Worm (Caenorhabditis elegans) whole organism, L1 larva: ENCODE measurements around the gene C49F8.14.
A peak's percentile ranks its signal among the peaks of the same experiment; 100 is the strongest.

Experiments used
- C34B4.2 ChIP-seq: sonication (generic microtip); optimal IDR thresholded peaks from 2 replicates; lab custom pipeline; 2017; ENCODE audit warnings: mild to moderate bottlenecking, missing genetic modification characterization, missing compliant biosample characterization
- Y116A8C.19 ChIP-seq: sonication (generic microtip); optimal IDR thresholded peaks from 2 replicates; lab custom pipeline; 2016; ENCODE audit warnings: missing compliant biosample characterization, missing genetic modification characterization, borderline replicate concordance
- aha-1 ChIP-seq: fragments of 150-350 bp; optimal IDR thresholded peaks from 2 replicates; lab custom pipeline; 2014; ENCODE audit warnings: missing biosample characterization, missing genetic modification characterization
- aly-2 ChIP-seq: fragments of 150-350 bp; optimal IDR thresholded peaks from 2 replicates; lab custom pipeline; 2014; ENCODE audit warnings: missing biosample characterization, missing genetic modification characterization
- ama-1 ChIP-seq: fragments of 150-350 bp; optimal IDR thresholded peaks from 2 replicates; lab custom pipeline; 2014
- blmp-1 ChIP-seq: fragments of 150-350 bp; optimal IDR thresholded peaks from 2 replicates; lab custom pipeline; 2014; ENCODE audit warnings: missing biosample characterization, missing genetic modification characterization
- ceh-63 ChIP-seq: fragments of 200-800 bp; sonication (Bioruptor generic); optimal IDR thresholded peaks from 2 replicates; lab custom pipeline; 2018; ENCODE audit warnings: mild to moderate bottlenecking, missing genetic modification characterization, missing compliant biosample characterization
- ceh-8 ChIP-seq: fragments of 200-800 bp; sonication (Bioruptor generic); optimal IDR thresholded peaks from 2 replicates; lab custom pipeline; 2018; ENCODE audit warnings: mild to moderate bottlenecking, missing genetic modification characterization, moderate library complexity, missing compliant biosample characterization
- ceh-88 ChIP-seq: fragments of 200-800 bp; sonication (Bioruptor generic); IDR thresholded peaks from 2 replicates; pipeline ENCODE4 v1.3.6; 2022; ENCODE audit warnings: missing genetic modification characterization, missing compliant biosample characterization
- dpl-1 ChIP-seq, 3 experiments: fragments of 150-350 bp in 2 of 3; sonication (generic microtip) in 1 of 3; optimal IDR thresholded peaks; 2 replicates each; lab custom pipeline; 2014 to 2017; ENCODE audit warnings: missing biosample characterization in 3 of 3, missing genetic modification characterization in 3 of 3, missing genetic modification reagents in 3 of 3
- dsc-1 ChIP-seq: sonication (generic microtip); optimal IDR thresholded peaks from 2 replicates; lab custom pipeline; 2016; ENCODE audit warnings: mild to moderate bottlenecking, missing genetic modification characterization, missing compliant biosample characterization
- efl-1 ChIP-seq, 4 experiments: fragments of 150-350 bp; optimal IDR thresholded peaks in 3 of 4; peaks in 1 of 4; 1 replicate in 1 of 4; 2 replicates in 3 of 4; lab custom pipeline; 2014; ENCODE audit warnings: missing biosample characterization in 2 of 4, missing genetic modification characterization in 2 of 4, missing genetic modification reagents in 2 of 4
- efl-3 ChIP-seq: fragments of 200-800 bp; sonication (Bioruptor generic); optimal IDR thresholded peaks from 2 replicates; lab custom pipeline; 2018; ENCODE audit warnings: mild to moderate bottlenecking, missing genetic modification characterization, missing compliant biosample characterization
- elt-2 ChIP-seq: sonication (generic microtip); optimal IDR thresholded peaks from 2 replicates; lab custom pipeline; 2016; ENCODE audit warnings: missing genetic modification characterization, mild to moderate bottlenecking, inconsistent platforms, missing compliant biosample characterization, missing genetic modification reagents
- elt-3 ChIP-seq, 6 experiments: fragments of 150-350 bp in 1 of 6; sonication (generic microtip); optimal IDR thresholded peaks; 2 replicates each; lab custom pipeline; 2017 to 2018; ENCODE audit warnings: missing biosample characterization in 6 of 6, missing genetic modification characterization in 6 of 6, inconsistent platforms in 1 of 6
- ets-5 ChIP-seq: fragments of 200-800 bp; sonication (Bioruptor generic); IDR thresholded peaks from 2 replicates; pipeline ENCODE4 v1.3.6; 2022; ENCODE audit warnings: missing genetic modification characterization, missing compliant biosample characterization
- fkh-8 ChIP-seq: sonication (generic microtip); optimal IDR thresholded peaks from 2 replicates; lab custom pipeline; 2016; ENCODE audit warnings: mild to moderate bottlenecking, missing genetic modification characterization, missing compliant biosample characterization
- fos-1 ChIP-seq: fragments of 150-350 bp; optimal IDR thresholded peaks from 2 replicates; lab custom pipeline; 2014; ENCODE audit warnings: missing biosample characterization, missing genetic modification characterization
- hlh-17 ChIP-seq: fragments of 200-800 bp; sonication (Bioruptor generic); optimal IDR thresholded peaks from 2 replicates; lab custom pipeline; 2018; ENCODE audit warnings: missing genetic modification characterization, mild to moderate bottlenecking, missing compliant biosample characterization, moderate library complexity, borderline replicate concordance
- hlh-4 ChIP-seq: sonication (generic microtip); optimal IDR thresholded peaks from 2 replicates; lab custom pipeline; 2016; ENCODE audit warnings: mild to moderate bottlenecking, missing genetic modification characterization, missing compliant biosample characterization
- hpl-2 ChIP-seq: fragments of 150-350 bp; optimal IDR thresholded peaks from 2 replicates; lab custom pipeline; 2014; ENCODE audit warnings: missing biosample characterization, missing genetic modification reagents, missing genetic modification characterization
- isw-1 ChIP-seq: fragments of 200-800 bp; sonication (Bioruptor generic); IDR thresholded peaks from 2 replicates; pipeline ENCODE4 v1.3.6; 2022; ENCODE audit warnings: missing genetic modification characterization, missing compliant biosample characterization
- jun-1 ChIP-seq: fragments of 150-350 bp; optimal IDR thresholded peaks from 2 replicates; lab custom pipeline; 2014; ENCODE audit warnings: missing biosample characterization, missing genetic modification reagents, missing genetic modification characterization
- lin-13 ChIP-seq: fragments of 150-350 bp; optimal IDR thresholded peaks from 2 replicates; lab custom pipeline; 2014; ENCODE audit warnings: missing biosample characterization, missing genetic modification reagents, missing genetic modification characterization
- lin-15B ChIP-seq: fragments of 150-350 bp; sonication (generic microtip); optimal IDR thresholded peaks from 3 replicates; lab custom pipeline; 2014; ENCODE audit warnings: missing biosample characterization, missing genetic modification characterization
- lin-39 ChIP-seq: fragments of 150-350 bp; optimal IDR thresholded peaks from 2 replicates; lab custom pipeline; 2014; ENCODE audit warnings: missing biosample characterization, missing genetic modification reagents, missing genetic modification characterization
- lsy-2 ChIP-seq, 2 experiments: fragments of 150-350 bp; optimal IDR thresholded peaks; 2 replicates each; lab custom pipeline; 2014; ENCODE audit warnings: missing biosample characterization in 2 of 2, missing genetic modification characterization in 2 of 2
- mdl-1 ChIP-seq, 2 experiments: fragments of 150-350 bp; optimal IDR thresholded peaks; 2 replicates each; lab custom pipeline; 2014 to 2017; ENCODE audit warnings: missing biosample characterization in 2 of 2, missing genetic modification characterization in 2 of 2, inconsistent platforms in 1 of 2
- mep-1 ChIP-seq: fragments of 150-350 bp; optimal IDR thresholded peaks from 2 replicates; lab custom pipeline; 2014; ENCODE audit warnings: missing biosample characterization, missing genetic modification characterization
- nhr-11 ChIP-seq: fragments of 150-350 bp; optimal IDR thresholded peaks from 2 replicates; lab custom pipeline; 2014; ENCODE audit warnings: missing biosample characterization, missing genetic modification characterization
- nhr-237 ChIP-seq: fragments of 150-350 bp; optimal IDR thresholded peaks from 2 replicates; lab custom pipeline; 2014; ENCODE audit warnings: missing biosample characterization, missing genetic modification characterization
- nhr-47 ChIP-seq: sonication (generic microtip); optimal IDR thresholded peaks from 2 replicates; lab custom pipeline; 2016; ENCODE audit warnings: mild to moderate bottlenecking, missing genetic modification characterization, moderate library complexity, missing compliant biosample characterization
- nhr-71 ChIP-seq: sonication (generic microtip); optimal IDR thresholded peaks from 2 replicates; lab custom pipeline; 2016; ENCODE audit warnings: mild to moderate bottlenecking, missing genetic modification characterization, moderate library complexity, missing compliant biosample characterization
- nhr-84 ChIP-seq: sonication (generic microtip); optimal IDR thresholded peaks from 2 replicates; lab custom pipeline; 2017; ENCODE audit warnings: missing biosample characterization, missing genetic modification characterization
- nhr-85 ChIP-seq: sonication (generic microtip); peaks from one replicate; lab custom pipeline; 2016; ENCODE audit warnings: missing genetic modification characterization, inconsistent platforms, missing compliant biosample characterization
- nhr-90 ChIP-seq: sonication (generic microtip); optimal IDR thresholded peaks from 2 replicates; lab custom pipeline; 2016; ENCODE audit warnings: mild to moderate bottlenecking, missing genetic modification characterization, missing compliant biosample characterization; ENCODE audit not compliant: poor library complexity
- pax-3 ChIP-seq: fragments of 200-800 bp; sonication (Bioruptor generic); optimal IDR thresholded peaks from 2 replicates; lab custom pipeline; 2018; ENCODE audit warnings: mild to moderate bottlenecking, missing genetic modification characterization, moderate library complexity, missing compliant biosample characterization
- rnt-1 ChIP-seq: sonication (generic microtip); optimal IDR thresholded peaks from 2 replicates; lab custom pipeline; 2016; ENCODE audit warnings: mild to moderate bottlenecking, missing genetic modification characterization, moderate library complexity, missing compliant biosample characterization
- snpc-4 ChIP-seq: fragments of 150-350 bp; optimal IDR thresholded peaks from 2 replicates; lab custom pipeline; 2014; ENCODE audit warnings: missing biosample characterization, missing genetic modification characterization
- snu-23 ChIP-seq: sonication (generic microtip); optimal IDR thresholded peaks from 2 replicates; lab custom pipeline; 2016; ENCODE audit warnings: missing genetic modification characterization, missing compliant biosample characterization
- sox-4 ChIP-seq: sonication (generic microtip); optimal IDR thresholded peaks from 2 replicates; lab custom pipeline; 2016; ENCODE audit warnings: missing genetic modification characterization, missing compliant biosample characterization
- sup-37 ChIP-seq: fragments of 200-800 bp; sonication (Bioruptor generic); optimal IDR thresholded peaks from 2 replicates; lab custom pipeline; 2018; ENCODE audit warnings: mild to moderate bottlenecking, missing genetic modification characterization, missing compliant biosample characterization
- swsn-7 ChIP-seq: sonication (generic microtip); optimal IDR thresholded peaks from 2 replicates; lab custom pipeline; 2016; ENCODE audit warnings: missing genetic modification characterization, missing compliant biosample characterization
- tlp-1 ChIP-seq: fragments of 150-350 bp; optimal IDR thresholded peaks from 2 replicates; lab custom pipeline; 2014; ENCODE audit warnings: missing biosample characterization, missing genetic modification characterization
- unc-130 ChIP-seq: fragments of 150-350 bp; optimal IDR thresholded peaks from 2 replicates; lab custom pipeline; 2017; ENCODE audit warnings: missing biosample characterization, missing genetic modification characterization, inconsistent platforms
- unc-62 ChIP-seq: fragments of 150-350 bp; optimal IDR thresholded peaks from 2 replicates; lab custom pipeline; 2014; ENCODE audit warnings: missing biosample characterization, missing genetic modification reagents, missing genetic modification characterization
- vab-15 ChIP-seq: sonication (generic microtip); optimal IDR thresholded peaks from 2 replicates; lab custom pipeline; 2017; ENCODE audit warnings: missing genotype, mild to moderate bottlenecking, missing genetic modification characterization, missing compliant biosample characterization
- xbp-1 ChIP-seq: sonication (generic microtip); optimal IDR thresholded peaks from 2 replicates; lab custom pipeline; 2016; ENCODE audit warnings: missing genetic modification characterization, missing compliant biosample characterization
- ztf-11 ChIP-seq, 2 experiments: sonication (generic microtip); optimal IDR thresholded peaks; 2 replicates each; lab custom pipeline; 2016 to 2017; ENCODE audit warnings: missing genetic modification characterization in 2 of 2, missing biosample characterization in 1 of 2, missing compliant biosample characterization in 1 of 2
- ztf-4 ChIP-seq: fragments of 150-350 bp; optimal IDR thresholded peaks from 2 replicates; lab custom pipeline; 2014; ENCODE audit warnings: missing biosample characterization, missing genetic modification characterization

The C49F8.14 gene

ce11 chrX:13399221-13399620 is 22.5 kb upstream of the C49F8.14 start, which contains the start of gene F02C12.2:
TSS of gene F02C12.2 (minus strand) at chrX:13399321.
- TF ChIP-seq nhr-84 (tag; lab: Kevin White, UChicago): no peak
- TF ChIP-seq fkh-8: peak; percentile 53

- TF ChIP-seq nhr-85 (tag; lab: Kevin White, UChicago) (peak; percentile 97), mep-1 (tag; lab: Kevin White, UChicago) (peak; percentile 91), fkh-8 (peak; percentile 79), snpc-4 (tag; lab: Kevin White, UChicago) (peak; percentile 73), ztf-4 (tag; lab: Kevin White, UChicago) (peak; percentile 60), aha-1 (tag; lab: Kevin White, UChicago) (no peak), efl-1 (optimal IDR thresholded peaks at IDR 0.05; lab: Kevin White, UChicago) (peak; percentile 83 to 91), efl-1 (GFP tag; optimal IDR thresholded peaks at IDR 0.05 in 1 of 2; lab: Kevin White, UChicago) (peak; percentile 65 to 97), xbp-1 (tag; lab: Kevin White, UChicago) (peak; percentile 93), ama-1 (lab: Kevin White, UChicago) (peak; percentile 9), Y116A8C.19 (no peak), swsn-7 (tag; lab: Kevin White, UChicago) (peak; percentile 96), lin-39 (tag; lab: Kevin White, UChicago) (peak; percentile 85), ets-5 (GFP tag; lab: Robert Waterston, UW) (no peak), jun-1 (tag; lab: Kevin White, UChicago) (peak; percentile 91), lsy-2 (tag; optimal IDR thresholded peaks at IDR 0.05; lab: Kevin White, UChicago) (peak; percentile 89 to 91), nhr-11 (tag; lab: Kevin White, UChicago) (peak; percentile 73), nhr-71 (tag; lab: Kevin White, UChicago) (peak; percentile 97), lin-13 (GFP tag; lab: Kevin White, UChicago) (peak; percentile 78), hpl-2 (GFP tag; lab: Kevin White, UChicago) (peak; percentile 85), aly-2 (tag; lab: Kevin White, UChicago) (peak; percentile 68), C34B4.2 (tag; lab: Kevin White, UChicago) (no peak), hlh-17 (GFP tag; lab: Kevin White, UChicago) (no peak), snu-23 (GFP tag; lab: Kevin White, UChicago) (peak; percentile 97), dsc-1 (tag; lab: Kevin White, UChicago) (peak; percentile 95), ceh-88 (GFP tag; lab: Robert Waterston, UW) (peak; percentile 71), tlp-1 (tag; lab: Kevin White, UChicago) (no peak), dpl-1 (GFP tag; optimal IDR thresholded peaks at IDR 0.05; lab: Kevin White, UChicago) (peak; percentile 59 to 68 (median 66)), elt-3 (tag; optimal IDR thresholded peaks at IDR 0.05; lab: Kevin White, UChicago) (peak in 3 of 6 experiments; percentile 17 to 89 (median 81)), nhr-47 (peak; percentile 96), isw-1 (GFP tag; lab: Robert Waterston, UW) (peak; percentile 89), sox-4 (tag; lab: Kevin White, UChicago) (peak; percentile 73), hlh-4 (tag; lab: Kevin White, UChicago) (no peak), ztf-11 (tag; optimal IDR thresholded peaks at IDR 0.05; lab: Kevin White, UChicago) (peak in 1 of 2 experiments; percentile 75), fos-1 (peak; percentile 83), nhr-90 (tag; lab: Kevin White, UChicago) (peak; percentile 95), sup-37 (GFP tag; lab: Kevin White, UChicago) (peak; percentile 56), pax-3 (tag; lab: Kevin White, UChicago) (peak; percentile 60), lin-15B (tag; lab: Kevin White, UChicago) (peak; percentile 82), nhr-237 (tag; lab: Kevin White, UChicago) (peak; percentile 66), elt-2 (tag; lab: Kevin White, UChicago) (peak; percentile 80), nhr-84 (tag; lab: Kevin White, UChicago) (no peak), mdl-1 (tag; optimal IDR thresholded peaks at IDR 0.05; lab: Kevin White, UChicago) (peak in 1 of 2 experiments; percentile 82), unc-130 (tag; lab: Kevin White, UChicago) (peak; percentile 10), efl-3 (GFP tag; lab: Kevin White, UChicago) (no peak), ceh-8 (GFP tag; lab: Kevin White, UChicago) (peak; percentile 22), ceh-63 (GFP tag; lab: Kevin White, UChicago) (no peak), blmp-1 (peak; percentile 72), unc-62 (GFP tag; lab: Kevin White, UChicago) (no peak), vab-15 (tag; lab: Kevin White, UChicago) (no peak), rnt-1 (tag; lab: Kevin White, UChicago) (peak; percentile 91)
These were observed 19.8 kb upstream of the C49F8.14 start, which contains the start of gene F02C12.3 for ce11 chrX:13396550-13397023. TSS of gene F02C12.3 (plus strand) at chrX:13396973.
